Worm (Caenorhabditis elegans): ENCODE data around the gene mth-1.

Gene mth-1

ce11 chrII:4215318-4215717, 11.7 kb upstream of the mth-1 start, which contains the start of gene F31D5.2:
Gene F31D5.2 (plus strand): TSS chrII:4215618.
- no peak for TF ChIP-seq snpc-4 (tag; optimal IDR thresholded peaks at IDR 0.05)
- no peak for TF ChIP-seq ceh-63 (GFP tag; optimal IDR thresholded peaks at IDR 0.05)
- no peak for TF ChIP-seq blmp-1 (tag; optimal IDR thresholded peaks at IDR 0.05)
- TF ChIP-seq dsc-1 (tag; optimal IDR thresholded peaks at IDR 0.05), result no peak
- TF ChIP-seq egl-27 (tag; optimal IDR thresholded peaks at IDR 0.05), result no peak
- TF ChIP-seq ceh-8 (GFP tag; optimal IDR thresholded peaks at IDR 0.05), result no peak
- no peak for TF ChIP-seq grh-1 (GFP tag; IDR thresholded peaks at IDR 0.05)
- no peak for TF ChIP-seq pax-3 (tag; optimal IDR thresholded peaks at IDR 0.05)
- no peak for TF ChIP-seq skn-1 (tag; optimal IDR thresholded peaks at IDR 0.05)
- no peak for TF ChIP-seq fkh-4 (tag; optimal IDR thresholded peaks at IDR 0.05; ENCODE audit: borderline replicate concordance)
- no peak for TF ChIP-seq nhr-237 (tag; optimal IDR thresholded peaks at IDR 0.05)
- no peak for TF ChIP-seq sup-37 (GFP tag; optimal IDR thresholded peaks at IDR 0.05)
- no peak for TF ChIP-seq sox-4 (tag; optimal IDR thresholded peaks at IDR 0.05)
- no peak for TF ChIP-seq fkh-10 (GFP tag; optimal IDR thresholded peaks at IDR 0.05)
- no peak for TF ChIP-seq F16B12.6 (tag; optimal IDR thresholded peaks at IDR 0.05)
- no peak for TF ChIP-seq egl-13 (tag; optimal IDR thresholded peaks at IDR 0.05)
- TF ChIP-seq nhr-77 (tag; optimal IDR thresholded peaks at IDR 0.05), result no peak

- no peak for TF ChIP-seq nhr-71 (tag; optimal IDR thresholded peaks at IDR 0.05)
- TF ChIP-seq unc-130 (tag; optimal IDR thresholded peaks at IDR 0.05), result no peak
- no peak for TF ChIP-seq lin-14 (GFP tag; optimal IDR thresholded peaks at IDR 0.05)
- no peak for TF ChIP-seq ztf-4 (tag; optimal IDR thresholded peaks at IDR 0.05)
- no peak for TF ChIP-seq aha-1 (tag; optimal IDR thresholded peaks at IDR 0.05)
- TF ChIP-seq nhr-85 (tag), result no peak
- no peak for TF ChIP-seq lin-35 (GFP tag; optimal IDR thresholded peaks at IDR 0.05)
- TF ChIP-seq tlp-1 (tag; optimal IDR thresholded peaks at IDR 0.05), result no peak
- TF ChIP-seq lin-13 (GFP tag; optimal IDR thresholded peaks at IDR 0.05), result no peak
- no peak for TF ChIP-seq lir-3 (tag; optimal IDR thresholded peaks at IDR 0.05; ENCODE audit: poor library complexity)
- no peak for TF ChIP-seq hpl-2 (GFP tag; optimal IDR thresholded peaks at IDR 0.05)
Observed at ce11 chrII:4211113-4211512, 7.5 kb upstream of the mth-1 start, which contains the start of gene F31D5.7. Gene F31D5.7 (plus strand): TSS chrII:4211413.

- TF ChIP-seq ces-1 (GFP tag; optimal IDR thresholded peaks at IDR 0.05), result no peak
- TF ChIP-seq pag-3 (tag; optimal IDR thresholded peaks at IDR 0.05; ENCODE audit: borderline replicate concordance, insufficient read depth), result no peak
- no peak for TF ChIP-seq sup-37 (GFP tag; optimal IDR thresholded peaks at IDR 0.05)
- no peak for TF ChIP-seq nhr-12 (tag; optimal IDR thresholded peaks at IDR 0.05)
- TF ChIP-seq ceh-63 (GFP tag; optimal IDR thresholded peaks at IDR 0.05), result no peak
- no peak for TF ChIP-seq efl-1 (optimal IDR thresholded peaks at IDR 0.05)
- TF ChIP-seq efl-1 (GFP tag; optimal IDR thresholded peaks at IDR 0.05 in 1 of 2), result no peak
- TF ChIP-seq lsy-2 (tag; optimal IDR thresholded peaks at IDR 0.05), result no peak
- no peak for TF ChIP-seq ztf-11 (tag; optimal IDR thresholded peaks at IDR 0.05)
- no peak for TF ChIP-seq ztf-4 (tag; optimal IDR thresholded peaks at IDR 0.05)
- no peak for TF ChIP-seq lin-39 (tag; optimal IDR thresholded peaks at IDR 0.05)
Observed at ce11 chrII:4209071-4209747, 5.6 kb upstream of the mth-1 start, which contains the start of gene F31D5.6. Gene F31D5.6 (plus strand): TSS chrII:4209697.

- peak; percentile 95 for TF ChIP-seq nhr-85 (tag)
Observed at ce11 chrII:4202633-4203032, 946 bp downstream of the mth-1 start.
